Fruit fly (Drosophila melanogaster) whole organism: Measurements from ENCODE around the gene Gnf1.

Experiments
- CG8478 ChIP-seq: fragments of >200 bp; optimal IDR thresholded peaks from 2 replicates; lab custom pipeline; 2018; ENCODE audit warnings: inconsistent platforms
- Dll ChIP-seq: fragments of >200 bp; optimal IDR thresholded peaks from 2 replicates; lab custom pipeline; 2017
- EcR ChIP-seq, 2 experiments: fragments of >200 bp; optimal IDR thresholded peaks; 2 replicates each; lab custom pipeline; 2017; ENCODE audit warnings: missing biosample characterization in 2 of 2, missing genetic modification characterization in 2 of 2, missing genetic modification reagents in 2 of 2
- pan ChIP-seq: fragments of >200 bp; optimal IDR thresholded peaks from 2 replicates; lab custom pipeline; 2017
- psq ChIP-seq: fragments of >200 bp; optimal IDR thresholded peaks from 2 replicates; lab custom pipeline; 2017
- usp ChIP-seq: fragments of >200 bp; optimal IDR thresholded peaks from 2 replicates; lab custom pipeline; 2017; ENCODE audit warnings: missing biosample characterization, missing genetic modification characterization, mixed read lengths

DNA sequence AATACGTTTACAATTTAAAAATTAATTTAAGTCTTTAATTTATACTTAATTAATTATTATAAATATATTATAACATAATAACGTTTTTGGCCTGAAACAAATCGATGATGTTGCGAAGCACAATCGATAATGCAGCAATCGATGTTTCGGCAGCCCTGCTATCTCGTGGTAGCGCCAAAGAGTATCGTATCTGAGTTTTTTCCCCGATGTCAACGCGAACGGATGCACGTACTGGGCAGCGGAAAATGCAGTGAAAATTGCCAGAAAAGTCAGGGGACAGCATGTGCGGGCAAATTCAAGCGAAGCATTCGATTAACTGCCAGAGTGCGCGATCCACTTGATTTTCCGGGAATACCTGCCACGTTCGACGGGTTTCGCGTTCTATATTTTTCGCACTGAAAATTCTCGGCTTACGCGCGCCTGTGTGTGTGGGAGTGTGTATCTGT lies 4.0 kb downstream of the Gnf1 start, which contains the start of gene Cdep:
- TF ChIP-seq psq (lab: Kevin White, UChicago) (no peak), Dll (lab: Kevin White, UChicago) (no peak), pan (lab: Kevin White, UChicago) (no peak), EcR (GFP tag; optimal IDR thresholded peaks at IDR 0.05; lab: Kevin White, UChicago) (no peak), usp (GFP tag; lab: Kevin White, UChicago) (no peak), CG8478 (lab: Kevin White, UChicago) (no peak)
